Fruit fly (Drosophila melanogaster): ENCODE results near the gene Argk2.

Argk2 gene

DNA sequence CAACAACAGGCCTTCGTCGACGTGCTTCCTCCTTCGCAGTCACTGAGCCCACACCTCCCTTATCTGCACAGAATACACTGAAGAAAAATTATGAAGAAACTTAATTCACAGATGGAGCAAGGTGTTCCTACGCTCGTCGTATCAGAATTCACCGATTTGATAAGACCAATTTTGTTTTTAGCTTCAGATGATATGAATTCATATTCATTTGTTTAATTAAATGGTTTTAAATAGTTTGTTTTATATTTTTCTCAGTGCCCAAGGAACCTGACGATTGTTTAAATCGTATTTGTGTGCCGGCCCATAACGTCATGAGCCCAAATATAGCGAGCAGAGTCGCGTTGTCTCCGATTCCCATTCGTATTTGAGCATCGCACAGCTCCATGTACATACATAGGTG lies 23.6 kb upstream of the Argk2 start (continued):
- TF ChIP-seq tio (GFP tag; optimal IDR thresholded peaks at IDR 0.05): peak; percentile 64
- peak; percentile 65 for TF ChIP-seq Camta (GFP tag; optimal IDR thresholded peaks at IDR 0.05)
- TF ChIP-seq Six4 (GFP tag; optimal IDR thresholded peaks at IDR 0.05): peak; percentile 43
- peak; percentile 74 for TF ChIP-seq CG1024 (GFP tag; IDR thresholded peaks at IDR 0.05)
- peak; percentile 28; the same call in 1 of the 2 replicates for TF ChIP-seq CG14441 (GFP tag; IDR thresholded peaks at IDR 0.05)
- no peak for TF ChIP-seq nau (GFP tag; optimal IDR thresholded peaks at IDR 0.05)
- TF ChIP-seq pan (optimal IDR thresholded peaks at IDR 0.05): no peak
- TF ChIP-seq pan (GFP tag; optimal IDR thresholded peaks at IDR 0.05 in 1 of 2, IDR thresholded peaks at IDR 0.05 in 1 of 2): peak in 1 of 2 experiments; percentile 60
- peak; percentile 35 for TF ChIP-seq CG3281 (GFP tag; optimal IDR thresholded peaks at IDR 0.05)
- TF ChIP-seq hkb (optimal IDR thresholded peaks at IDR 0.05): no peak
- peak; percentile 64 for TF ChIP-seq hkb (GFP tag; IDR thresholded peaks at IDR 0.05)
- peak; percentile 55 for TF ChIP-seq CG8944 (GFP tag; optimal IDR thresholded peaks at IDR 0.05)
- TF ChIP-seq ac (GFP tag; optimal IDR thresholded peaks at IDR 0.05): peak; percentile 87
- peak; percentile 21; the same call in 1 of the 2 replicates for TF ChIP-seq E2f2 (GFP tag; IDR thresholded peaks at IDR 0.05)
- TF ChIP-seq Sry-δ (GFP tag; optimal IDR thresholded peaks at IDR 0.05): peak; percentile 20
- no peak for TF ChIP-seq unc-4 (GFP tag; IDR thresholded peaks at IDR 0.05; ENCODE audit: partially characterized antibody)
- peak; percentile 24 for TF ChIP-seq shn (GFP tag; optimal IDR thresholded peaks at IDR 0.05)
- TF ChIP-seq CG13624 (GFP tag; optimal IDR thresholded peaks at IDR 0.05): peak; percentile 19
- peak; percentile 45 for TF ChIP-seq CG5245 (GFP tag; optimal IDR thresholded peaks at IDR 0.05)
- peak; percentile 47 for TF ChIP-seq CG17385 (GFP tag; optimal IDR thresholded peaks at IDR 0.05)
- TF ChIP-seq gsb-n (tag; optimal IDR thresholded peaks at IDR 0.05): peak; percentile 45
- TF ChIP-seq CG34422 (GFP tag; IDR thresholded peaks at IDR 0.05): peak; percentile 59; the same call in 1 of the 3 replicates
- TF ChIP-seq Lhr (GFP tag; optimal IDR thresholded peaks at IDR 0.05): peak; percentile 23
- peak; percentile 8 for TF ChIP-seq CG12942 (GFP tag; optimal IDR thresholded peaks at IDR 0.05)
- no peak for TF ChIP-seq Fer1 (GFP tag; optimal IDR thresholded peaks at IDR 0.05)
- TF ChIP-seq CG33213 (GFP tag; optimal IDR thresholded peaks at IDR 0.05): peak; percentile 49
- TF ChIP-seq BtbVII (GFP tag; optimal IDR thresholded peaks at IDR 0.05): peak; percentile 17
- peak; percentile 52 for TF ChIP-seq PHDP (tag; optimal IDR thresholded peaks at IDR 0.05)
- no peak for TF ChIP-seq odd (GFP tag; optimal IDR thresholded peaks at IDR 0.05)
- peak; percentile 26 for TF ChIP-seq CG18619 (GFP tag; optimal IDR thresholded peaks at IDR 0.05)
- 0 out of 2 replicates have a peak, but pooled peaks have one; percentile 12 for TF ChIP-seq stc (GFP tag; IDR thresholded peaks at IDR 0.05)
- no peak for TF ChIP-seq CG8478 (optimal IDR thresholded peaks at IDR 0.05)
- TF ChIP-seq CG9437 (GFP tag; optimal IDR thresholded peaks at IDR 0.05): peak; percentile 40
- peak; percentile 54; the same call in 1 of the 2 replicates for TF ChIP-seq Ada2b (GFP tag; IDR thresholded peaks at IDR 0.05)
- TF ChIP-seq CG12155 (GFP tag; optimal IDR thresholded peaks at IDR 0.05): peak; percentile 67
- TF ChIP-seq CG17186 (GFP tag; optimal IDR thresholded peaks at IDR 0.05): no peak
- peak; percentile 66 for TF ChIP-seq CG17328 (GFP tag; IDR thresholded peaks at IDR 0.05)
- TF ChIP-seq CG15011 (GFP tag; optimal IDR thresholded peaks at IDR 0.05): peak; percentile 9
- TF ChIP-seq CG9727 (GFP tag; optimal IDR thresholded peaks at IDR 0.05): peak; percentile 92
- peak; percentile 17 for TF ChIP-seq psq (GFP tag; optimal IDR thresholded peaks at IDR 0.05)
- TF ChIP-seq Hr39 (optimal IDR thresholded peaks at IDR 0.05): no peak
- peak; percentile 91 for TF ChIP-seq dmrt11E (tag; optimal IDR thresholded peaks at IDR 0.05)
- peak; percentile 20 for TF ChIP-seq CG1647 (GFP tag; optimal IDR thresholded peaks at IDR 0.05)
- TF ChIP-seq jumu (GFP tag; optimal IDR thresholded peaks at IDR 0.05): peak; percentile 23
- TF ChIP-seq ewg (GFP tag; optimal IDR thresholded peaks at IDR 0.05): peak; percentile 39
- TF ChIP-seq CG12219 (GFP tag; optimal IDR thresholded peaks at IDR 0.05): peak; percentile 38
- peak; percentile 73 for TF ChIP-seq chn (GFP tag; optimal IDR thresholded peaks at IDR 0.05)
- TF ChIP-seq CG10147 (GFP tag; optimal IDR thresholded peaks at IDR 0.05): peak; percentile 32
- no peak for TF ChIP-seq vnd (GFP tag; IDR thresholded peaks at IDR 0.05; ENCODE audit: partially characterized antibody)
- TF ChIP-seq CG12104 (GFP tag; optimal IDR thresholded peaks at IDR 0.05): peak; percentile 35
- TF ChIP-seq Sox102F (GFP tag; optimal IDR thresholded peaks at IDR 0.05): peak; percentile 51
- TF ChIP-seq esg (GFP tag; conservative IDR thresholded peaks at IDR 0.05): peak; percentile 24; the same call in 1 of the 2 replicates
